In the genomic region with DNA sequence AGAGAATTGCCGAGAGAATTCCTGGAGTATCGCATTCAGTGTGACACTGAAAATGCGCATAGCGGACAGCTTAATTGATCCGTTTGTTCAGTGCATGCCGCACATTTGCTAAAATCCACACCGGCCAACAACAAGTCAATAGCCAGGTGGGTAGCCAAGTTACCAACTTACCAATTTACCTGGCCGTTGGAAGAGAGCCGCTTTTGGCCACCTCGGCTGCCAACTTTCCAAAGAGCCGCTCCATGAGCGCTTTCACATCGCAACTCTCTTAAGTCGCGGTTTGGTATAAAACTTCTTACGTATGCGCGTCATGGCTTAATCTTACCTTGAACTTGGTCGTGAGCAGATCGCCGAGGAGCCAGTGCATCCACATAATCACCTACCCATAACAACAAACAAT, we compare ENCODE assay signal across 2 fruit fly cellular contexts.
TF ChIP-seq lines count a peak whose summit lies in the region.

A gene (plus strand): TSS at position 310 of the 400 bp plus-strand sequence.

- TF ChIP-seq CTCF in whole organism, embryonic (GFP tag; optimal IDR thresholded peaks at IDR 0.05; lab: Kevin White, UChicago): no peak

TF ChIP-seq in whole organism, embryonic, 481 proteins besides CTCF, POLR2A, EP300 and RAD21:
- TF ChIP-seq CG3163 (GFP tag; optimal IDR thresholded peaks at IDR 0.05; lab: Kevin White, UChicago) (peak; percentile 63), CG5245 (GFP tag; optimal IDR thresholded peaks at IDR 0.05; lab: Kevin White, UChicago) (no peak), Doc3 (GFP tag; IDR thresholded peaks at IDR 0.05; lab: Robert Waterston, UW; ENCODE audit: partially characterized antibody) (0 out of 3 replicates have a peak, but pooled peaks have one; percentile 15), Blimp-1 (GFP tag; optimal IDR thresholded peaks at IDR 0.05; lab: Kevin White, UChicago) (peak; percentile 11), Trl (optimal IDR thresholded peaks at IDR 0.05; lab: Kevin White, UChicago) (peak in 1 of 2 experiments; percentile 22), Trl (GFP tag; optimal IDR thresholded peaks at IDR 0.05; lab: Kevin White, UChicago) (no peak), kni (GFP tag; optimal IDR thresholded peaks at IDR 0.05; lab: Kevin White, UChicago) (peak; percentile 37)
TF ChIP-seq in whole organism, embryonic: peak in this region for 5.

TF ChIP-seq in whole organism, prepupa, 60 proteins besides CTCF, POLR2A, EP300 and RAD21:
- no peak for TF ChIP-seq Ets21C (GFP tag; optimal IDR thresholded peaks at IDR 0.05; lab: Kevin White, UChicago)
- peak; percentile 10 for TF ChIP-seq Sox102F (GFP tag; optimal IDR thresholded peaks at IDR 0.05; lab: Kevin White, UChicago)
- peak; percentile 59 for TF ChIP-seq Eip78C (GFP tag; lab: Kevin White, UChicago)
TF ChIP-seq in whole organism, prepupa: peak in this region for 2.
